Worm (Caenorhabditis elegans) whole organism, mixed stage, embryonic: ENCODE data around the gene rbg-1.
"Not testable (repeated sequence)": the region's sequence is repeated elsewhere in the genome, so short reads cannot be mapped to it uniquely, and the experiment has no call there.

Experiments
- ces-1 ChIP-seq: fragments of 150-350 bp; optimal IDR thresholded peaks from 2 replicates; lab custom pipeline; 2014; ENCODE audit warnings: missing biosample characterization, missing genetic modification reagents, missing genetic modification characterization
- nhr-2 ChIP-seq: fragments of 150-350 bp; optimal IDR thresholded peaks from 2 replicates; lab custom pipeline; 2014; ENCODE audit warnings: missing biosample characterization, missing genetic modification characterization
- nhr-237 ChIP-seq: fragments of 150-350 bp; optimal IDR thresholded peaks from 2 replicates; lab custom pipeline; 2014; ENCODE audit warnings: missing biosample characterization, missing genetic modification characterization

ce11 chrX:14966515-14966914, 16.8 kb upstream of the rbg-1 start, which contains the start of gene F20D1.22:
- TF ChIP-seq nhr-2 (tag; lab: Kevin White, UChicago); ces-1; nhr-237 (tag; lab: Kevin White, UChicago): not testable (repeated sequence)
